Fruit fly (Drosophila melanogaster): ENCODE measurements around the gene CG8353.

The CG8353 gene

dm6 chr2L:8205871-8206270, 8.0 kb upstream of the CG8353 start, which contains the start of gene CG8419:
TSS of gene CG8419 (plus strand) at chr2L:8206171.
- no peak for TF ChIP-seq CG17801 (GFP tag; optimal IDR thresholded peaks at IDR 0.05; ENCODE audit: partially characterized antibody)

dm6 chr2L:8209362-8209761, 4.5 kb upstream of the CG8353 start:
- no peak for TF ChIP-seq CG17801 (GFP tag; optimal IDR thresholded peaks at IDR 0.05; ENCODE audit: partially characterized antibody)

dm6 chr2L:8210468-8210867, 3.4 kb upstream of the CG8353 start:
- no peak for TF ChIP-seq CG17801 (GFP tag; optimal IDR thresholded peaks at IDR 0.05; ENCODE audit: partially characterized antibody)

dm6 chr2L:8211070-8211469, 2.8 kb upstream of the CG8353 start, which contains the start of gene Ssb-c31a:
TSS of gene Ssb-c31a (plus strand) at chr2L:8211347.
- peak; percentile 78 for TF ChIP-seq CG17801 (GFP tag; optimal IDR thresholded peaks at IDR 0.05; ENCODE audit: partially characterized antibody)

dm6 chr2L:8212666-8213270, 1.1 kb upstream of the CG8353 start, which contains the start of the genes CG8372 and CG8360:
TSS of gene CG8372 (minus strand) at chr2L:8212902.
TSS of gene CG8360 (plus strand) at chr2L:8212959.
- peak; percentile 98 for TF ChIP-seq CG17801 (GFP tag; optimal IDR thresholded peaks at IDR 0.05; ENCODE audit: partially characterized antibody)

- TF ChIP-seq CG17801 (GFP tag; optimal IDR thresholded peaks at IDR 0.05; ENCODE audit: partially characterized antibody): no peak
Measured at dm6 chr2L:8215259-8215929, 1.5 kb downstream of the CG8353 start, which contains the start of gene CG8349. TSS of gene CG8349 (plus strand) at chr2L:8215915.

- TF ChIP-seq CG17801 (GFP tag; optimal IDR thresholded peaks at IDR 0.05; ENCODE audit: partially characterized antibody): no peak
Measured at dm6 chr2L:8217917-8218316, 4.1 kb downstream of the CG8353 start, which contains the start of gene CG8292. TSS of gene CG8292 (minus strand) at chr2L:8218017.

- no peak for TF ChIP-seq CG17801 (GFP tag; optimal IDR thresholded peaks at IDR 0.05; ENCODE audit: partially characterized antibody)
Measured at dm6 chr2L:8220393-8220934, 6.6 kb downstream of the CG8353 start, which contains the start of gene Snx6. TSS of gene Snx6 (minus strand) at chr2L:8220741.

dm6 chr2L:8229134-8229533, 15.3 kb downstream of the CG8353 start:
- no peak for TF ChIP-seq CG17801 (GFP tag; optimal IDR thresholded peaks at IDR 0.05; ENCODE audit: partially characterized antibody)

dm6 chr2L:8229628-8230027, 15.8 kb downstream of the CG8353 start:
- TF ChIP-seq CG17801 (GFP tag; optimal IDR thresholded peaks at IDR 0.05; ENCODE audit: partially characterized antibody): peak; percentile 28

- TF ChIP-seq CG17801 (GFP tag; optimal IDR thresholded peaks at IDR 0.05; ENCODE audit: partially characterized antibody): no peak
Measured at dm6 chr2L:8230255-8230654, 16.4 kb downstream of the CG8353 start.

- no peak for TF ChIP-seq CG17801 (GFP tag; optimal IDR thresholded peaks at IDR 0.05; ENCODE audit: partially characterized antibody)
Measured at dm6 chr2L:8232389-8232788, 18.5 kb downstream of the CG8353 start.

dm6 chr2L:8233571-8233970, 19.7 kb downstream of the CG8353 start:
- no peak for TF ChIP-seq CG17801 (GFP tag; optimal IDR thresholded peaks at IDR 0.05; ENCODE audit: partially characterized antibody)

- no peak for TF ChIP-seq CG17801 (GFP tag; optimal IDR thresholded peaks at IDR 0.05; ENCODE audit: partially characterized antibody)
Measured at dm6 chr2L:8239032-8239650, 25.3 kb downstream of the CG8353 start.

dm6 chr2L:8239712-8240245, 25.9 kb downstream of the CG8353 start, which contains the start of gene Pvr:
TSS of gene Pvr (minus strand) at chr2L:8239878.
- peak; percentile 66 for TF ChIP-seq CG17801 (GFP tag; optimal IDR thresholded peaks at IDR 0.05; ENCODE audit: partially characterized antibody)

Measured in ovary, adult (tissue).